Fruit fly (Drosophila melanogaster) whole organism, embryonic: ENCODE data around the gene CG4629.
A peak's percentile ranks its signal among the peaks of the same experiment; 100 is the strongest.

Source experiments
- Ada2b ChIP-seq: fragments of 200-800 bp; sonication (Bioruptor generic); IDR thresholded peaks from 2 replicates; pipeline ENCODE4 v1.3.6; 2022; ENCODE audit warnings: missing biosample characterization, missing genetic modification characterization
- Bgb ChIP-seq: fragments of 200-800 bp; sonication (Bioruptor generic); IDR thresholded peaks from 2 replicates; pipeline ENCODE4 v1.3.6; 2022; ENCODE audit warnings: missing biosample characterization, missing genetic modification characterization; ENCODE audit not compliant: partially characterized antibody
- CG10209 ChIP-seq: fragments of 200-800 bp; sonication (Bioruptor generic); optimal IDR thresholded peaks from 3 replicates; lab custom pipeline; 2017; ENCODE audit warnings: missing biosample characterization, mild to moderate bottlenecking, missing genetic modification characterization, missing genetic modification reagents
- CG10431 ChIP-seq: fragments of 200-800 bp; sonication (Bioruptor generic); optimal IDR thresholded peaks from 3 replicates; lab custom pipeline; 2018; ENCODE audit warnings: missing biosample characterization, mild to moderate bottlenecking, missing genetic modification characterization
- CG10979 ChIP-seq: fragments of 200-800 bp; sonication (Bioruptor generic); optimal IDR thresholded peaks from 2 replicates; lab custom pipeline; 2018; ENCODE audit warnings: missing biosample characterization, mild to moderate bottlenecking, missing genetic modification characterization, moderate library complexity
- CG12155 ChIP-seq: fragments of 200-800 bp; sonication (Bioruptor generic); optimal IDR thresholded peaks from 3 replicates; lab custom pipeline; 2016; ENCODE audit warnings: missing biosample characterization, missing genetic modification characterization
- CG13894 ChIP-seq: fragments of 200-800 bp; sonication (Bioruptor generic); optimal IDR thresholded peaks from 3 replicates; lab custom pipeline; 2018; ENCODE audit warnings: missing biosample characterization, mild to moderate bottlenecking, missing genetic modification characterization, moderate library complexity
- CG15011 ChIP-seq: fragments of 200-800 bp; sonication (Bioruptor generic); optimal IDR thresholded peaks from 3 replicates; lab custom pipeline; 2018; ENCODE audit warnings: missing biosample characterization, mild to moderate bottlenecking, missing genetic modification characterization
- CG1602 ChIP-seq: fragments of 200-800 bp; sonication (Bioruptor generic); optimal IDR thresholded peaks from 3 replicates; lab custom pipeline; 2016; ENCODE audit warnings: missing biosample characterization, missing genetic modification characterization
- CG2120 ChIP-seq: fragments of 200-800 bp; sonication (Bioruptor generic); optimal IDR thresholded peaks from 3 replicates; lab custom pipeline; 2016; ENCODE audit warnings: missing biosample characterization, missing genetic modification characterization
- CG30403 ChIP-seq: fragments of 200-800 bp; sonication (Bioruptor generic); optimal IDR thresholded peaks from 3 replicates; lab custom pipeline; 2016; ENCODE audit warnings: missing biosample characterization, missing genetic modification characterization
- CG31365 ChIP-seq: fragments of 200-800 bp; sonication (Bioruptor generic); optimal IDR thresholded peaks from 2 replicates; lab custom pipeline; 2018; ENCODE audit warnings: missing biosample characterization, mild to moderate bottlenecking, missing genetic modification characterization
- CG4360 ChIP-seq: fragments of 200-800 bp; sonication (Bioruptor generic); IDR thresholded peaks from 2 replicates; pipeline ENCODE4 v1.3.6; 2022; ENCODE audit warnings: missing biosample characterization, missing genetic modification characterization
- CG6654 ChIP-seq: fragments of 200-800 bp; sonication (Bioruptor generic); optimal IDR thresholded peaks from 2 replicates; lab custom pipeline; 2017; ENCODE audit warnings: missing biosample characterization, mild to moderate bottlenecking, missing genetic modification characterization
- CG7357 ChIP-seq: fragments of 200-800 bp; sonication (Bioruptor generic); IDR thresholded peaks from 3 replicates; pipeline ENCODE4 v1.3.6; 2022; ENCODE audit warnings: missing biosample characterization, missing genetic modification characterization
- CG7745 ChIP-seq: fragments of 200-800 bp; sonication (Bioruptor generic); optimal IDR thresholded peaks from 2 replicates; lab custom pipeline; 2018; ENCODE audit warnings: missing biosample characterization, mild to moderate bottlenecking, missing genetic modification characterization, moderate library complexity
- CG8089 ChIP-seq: fragments of 200-800 bp; sonication (Bioruptor generic); optimal IDR thresholded peaks from 3 replicates; lab custom pipeline; 2016; ENCODE audit warnings: missing biosample characterization, missing genetic modification characterization
- CG8478 ChIP-seq: fragments of >200 bp; optimal IDR thresholded peaks from 2 replicates; lab custom pipeline; 2018
- CG9437 ChIP-seq: fragments of 200-800 bp; sonication (Bioruptor generic); optimal IDR thresholded peaks from 2 replicates; lab custom pipeline; 2018; ENCODE audit warnings: missing biosample characterization, mild to moderate bottlenecking, missing genetic modification characterization
- Camta ChIP-seq: fragments of 200-800 bp; sonication (Bioruptor generic); optimal IDR thresholded peaks from 2 replicates; lab custom pipeline; 2016; ENCODE audit warnings: missing biosample characterization, missing genetic modification characterization
- Deaf1 ChIP-seq: fragments of 200-800 bp; optimal IDR thresholded peaks from 3 replicates; lab custom pipeline; 2019; ENCODE audit warnings: missing biosample characterization, mild to moderate bottlenecking, missing genetic modification characterization, moderate library complexity
- Fer3 ChIP-seq: fragments of 200-800 bp; sonication (Bioruptor generic); optimal IDR thresholded peaks from 2 replicates; lab custom pipeline; 2018; ENCODE audit warnings: missing biosample characterization, mild to moderate bottlenecking, missing genetic modification characterization, moderate library complexity
- Gug ChIP-seq: fragments of 200-800 bp; sonication (Bioruptor generic); IDR thresholded peaks from 4 replicates; pipeline ENCODE4 v1.3.6; 2022; ENCODE audit warnings: missing biosample characterization, missing genetic modification characterization
- H2.0 ChIP-seq: fragments of 200-800 bp; sonication (Bioruptor generic); IDR thresholded peaks from 2 replicates; pipeline ENCODE4 v1.3.6; 2022; ENCODE audit warnings: missing biosample characterization, missing genetic modification characterization
- HLH4C ChIP-seq: fragments of 200-800 bp; sonication (Bioruptor generic); IDR thresholded peaks from 3 replicates; pipeline ENCODE4 v1.3.6; 2022; ENCODE audit warnings: missing biosample characterization, missing genetic modification characterization; ENCODE audit not compliant: partially characterized antibody
- Med ChIP-seq: fragments of 200-800 bp; sonication (Bioruptor generic); peaks from one replicate; lab custom pipeline; 2016; ENCODE audit warnings: missing biosample characterization, missing genetic modification characterization, mild to moderate bottlenecking, inconsistent platforms, moderate library complexity
- NFAT ChIP-seq: fragments of 200-800 bp; sonication (Bioruptor generic); IDR thresholded peaks from 2 replicates; pipeline ENCODE4 v1.3.6; 2022; ENCODE audit warnings: missing biosample characterization, missing genetic modification characterization
- Nf-YA ChIP-seq: fragments of 200-800 bp; sonication (Bioruptor generic); IDR thresholded peaks from 2 replicates; pipeline ENCODE4 v1.3.6; 2022; ENCODE audit warnings: missing biosample characterization, missing genetic modification characterization
- Pdp1 ChIP-seq, 2 experiments: fragments of 200-800 bp; sonication (Bioruptor generic); optimal IDR thresholded peaks; 3 replicates each; lab custom pipeline; 2016; ENCODE audit warnings: missing biosample characterization in 2 of 2, missing genetic modification characterization in 2 of 2, mild to moderate bottlenecking in 1 of 2, moderate library complexity in 1 of 2
- Sry-δ ChIP-seq: fragments of 200-800 bp; sonication (Bioruptor generic); optimal IDR thresholded peaks from 2 replicates; lab custom pipeline; 2016; ENCODE audit warnings: missing biosample characterization, missing genetic modification characterization
- Vsx1 ChIP-seq: fragments of 200-800 bp; sonication (Bioruptor generic); optimal IDR thresholded peaks from 2 replicates; lab custom pipeline; 2017; ENCODE audit warnings: missing biosample characterization, mild to moderate bottlenecking, missing genetic modification characterization, missing genetic modification reagents
- abd-A ChIP-seq: fragments of 200-800 bp; sonication (Bioruptor generic); optimal IDR thresholded peaks from 3 replicates; lab custom pipeline; 2019; ENCODE audit warnings: missing biosample characterization, mild to moderate bottlenecking, missing genetic modification characterization, moderate library complexity
- ara ChIP-seq: fragments of 200-800 bp; sonication (Bioruptor generic); IDR thresholded peaks from 2 replicates; pipeline ENCODE4 v1.3.6; 2022; ENCODE audit warnings: missing biosample characterization, missing genetic modification characterization
- cad ChIP-seq: fragments of >200 bp; optimal IDR thresholded peaks from 2 replicates; lab custom pipeline; 2017; ENCODE audit warnings: missing biosample characterization, missing genetic modification characterization
- caup ChIP-seq: fragments of 200-800 bp; sonication (Bioruptor generic); optimal IDR thresholded peaks from 3 replicates; lab custom pipeline; 2017; ENCODE audit warnings: missing biosample characterization, mild to moderate bottlenecking, missing genetic modification characterization, moderate library complexity; ENCODE audit not compliant: severe bottlenecking
- chn ChIP-seq: fragments of 200-800 bp; sonication (Bioruptor generic); optimal IDR thresholded peaks from 2 replicates; lab custom pipeline; 2016; ENCODE audit warnings: missing biosample characterization, missing genetic modification characterization
- ci ChIP-seq: fragments of 200-800 bp; sonication (Bioruptor generic); IDR thresholded peaks from 3 replicates; pipeline ENCODE4 v1.3.6; 2022; ENCODE audit warnings: missing biosample characterization, missing genetic modification characterization
- gfzf ChIP-seq: fragments of 200-800 bp; sonication (Bioruptor generic); optimal IDR thresholded peaks from 2 replicates; lab custom pipeline; 2016; ENCODE audit warnings: missing biosample characterization, mild to moderate bottlenecking, missing genetic modification characterization, moderate library complexity
- gsb ChIP-seq: fragments of 200-800 bp; sonication (Bioruptor generic); IDR thresholded peaks from 2 replicates; pipeline ENCODE4 v1.3.6; 2022; ENCODE audit warnings: missing biosample characterization, missing genetic modification characterization
- gsb-n ChIP-seq: fragments of 200-800 bp; sonication (Bioruptor generic); optimal IDR thresholded peaks from 3 replicates; lab custom pipeline; 2018; ENCODE audit warnings: missing biosample characterization, mild to moderate bottlenecking, missing genetic modification characterization
- oc ChIP-seq: fragments of 200-800 bp; sonication (Bioruptor generic); optimal IDR thresholded peaks from 2 replicates; lab custom pipeline; 2018; ENCODE audit warnings: missing biosample characterization, mild to moderate bottlenecking, missing genetic modification characterization, moderate library complexity
- pita ChIP-seq: fragments of 200-800 bp; sonication (Bioruptor generic); optimal IDR thresholded peaks from 2 replicates; lab custom pipeline; 2017; ENCODE audit warnings: missing biosample characterization, mild to moderate bottlenecking, missing genetic modification characterization
- pnt ChIP-seq: fragments of 200-800 bp; sonication (Bioruptor generic); optimal IDR thresholded peaks from 3 replicates; lab custom pipeline; 2016; ENCODE audit warnings: missing biosample characterization, missing genetic modification characterization
- ranshi ChIP-seq: fragments of 200-800 bp; sonication (Bioruptor generic); IDR thresholded peaks from 2 replicates; pipeline ENCODE4 v1.3.6; 2022; ENCODE audit warnings: missing biosample characterization, missing genetic modification characterization
- sd ChIP-seq: fragments of 200-800 bp; sonication (Bioruptor generic); optimal IDR thresholded peaks from 3 replicates; lab custom pipeline; 2018; ENCODE audit warnings: missing biosample characterization, mild to moderate bottlenecking, missing genetic modification characterization, moderate library complexity
- sob ChIP-seq: fragments of 200-800 bp; sonication (Bioruptor generic); IDR thresholded peaks from 2 replicates; pipeline ENCODE4 v1.3.6; 2022; ENCODE audit warnings: missing biosample characterization, missing genetic modification characterization
- twi ChIP-seq: fragments of 200-800 bp; optimal IDR thresholded peaks from 2 replicates; lab custom pipeline; 2019; ENCODE audit warnings: missing biosample characterization, mild to moderate bottlenecking, missing genetic modification characterization, moderate library complexity
- zen2 ChIP-seq: fragments of 200-800 bp; sonication (Bioruptor generic); IDR thresholded peaks from 3 replicates; pipeline ENCODE4 v1.3.6; 2022; ENCODE audit warnings: missing biosample characterization, missing genetic modification characterization; ENCODE audit not compliant: partially characterized antibody

CG4629 gene

dm6 chr2L:1108029-1108688 is 5.9 kb upstream of the CG4629 start, which contains the start of the genes PolrMT and CG14339 (continued):
- TF ChIP-seq CG31365 (tag; lab: Kevin White, UChicago) (peak; percentile 98), gsb (GFP tag; lab: Robert Waterston, UW) (no peak), Nf-YA (GFP tag; lab: Robert Waterston, UW) (no peak), CG10209 (GFP tag; lab: Kevin White, UChicago) (no peak), CG8089 (GFP tag; lab: Kevin White, UChicago) (peak; percentile 21), gsb-n (tag; lab: Kevin White, UChicago) (no peak), sob (GFP tag; lab: Robert Waterston, UW) (no peak), twi (tag; lab: Kevin White, UChicago) (peak; percentile 38), Camta (GFP tag; lab: Kevin White, UChicago) (no peak), Sry-δ (GFP tag; lab: Kevin White, UChicago) (peak; percentile 36), Fer3 (tag; lab: Kevin White, UChicago) (no peak), zen2 (no peak), Ada2b (no peak), pnt (GFP tag; lab: Kevin White, UChicago) (no peak), H2.0 (GFP tag; lab: Robert Waterston, UW) (0 out of 2 replicates have a peak, but pooled peaks have one; percentile 5), gfzf (GFP tag; lab: Kevin White, UChicago) (peak; percentile 61), HLH4C (GFP tag; lab: Robert Waterston, UW) (no peak), CG10431 (GFP tag; lab: Kevin White, UChicago) (no peak), CG4360 (GFP tag; lab: Robert Waterston, UW) (peak; percentile 97), chn (peak; percentile 74), oc (no peak)
- TF ChIP-seq, all 482 proteins: peak for 157

dm6 chr2L:1095450-1095849 is 6.9 kb downstream of the CG4629 start:
- TF ChIP-seq CG13894 (tag; lab: Kevin White, UChicago) (peak; percentile 86), Pdp1 (GFP tag; optimal IDR thresholded peaks at IDR 0.05; lab: Kevin White, UChicago) (peak in 1 of 2 experiments; percentile 23), CG1602 (GFP tag; lab: Kevin White, UChicago) (no peak), ara (GFP tag; lab: Robert Waterston, UW) (no peak), NFAT (GFP tag; lab: Robert Waterston, UW) (no peak), sd (tag; lab: Kevin White, UChicago) (peak; percentile 84), abd-A (tag; lab: Kevin White, UChicago) (peak; percentile 19), Deaf1 (peak; percentile 16)

dm6 chr2L:1094724-1095123 is 7.6 kb downstream of the CG4629 start:
- TF ChIP-seq Med (peak; percentile 68), ci (GFP tag; lab: Robert Waterston, UW) (peak; percentile 66), CG15011 (GFP tag; lab: Kevin White, UChicago) (peak; percentile 23), CG10979 (tag; lab: Kevin White, UChicago) (no peak), ranshi (GFP tag; lab: Robert Waterston, UW) (no peak), Gug (no peak), CG7745 (tag; lab: Kevin White, UChicago) (no peak), CG7357 (GFP tag; lab: Robert Waterston, UW) (no peak), CG30403 (no peak), CG8478 (lab: Kevin White, UChicago) (no peak), Vsx1 (GFP tag; lab: Kevin White, UChicago) (peak; percentile 49), Fer3 (tag; lab: Kevin White, UChicago) (peak; percentile 27), Bgb (GFP tag; lab: Robert Waterston, UW) (no peak), CG9437 (no peak), CG2120 (GFP tag; lab: Kevin White, UChicago) (no peak), cad (GFP tag; lab: Kevin White, UChicago) (no peak), caup (GFP tag; lab: Kevin White, UChicago) (peak; percentile 43), pita (GFP tag; lab: Kevin White, UChicago) (no peak), gsb (GFP tag; lab: Robert Waterston, UW) (no peak), CG6654 (GFP tag; lab: Kevin White, UChicago) (no peak), CG12155 (GFP tag; lab: Kevin White, UChicago) (no peak)
